Fruit fly (Drosophila melanogaster) whole organism, embryonic: ENCODE data around the gene CG42819.

Source experiments
- Atf3 ChIP-seq: fragments of 200-800 bp; sonication (Bioruptor generic); optimal IDR thresholded peaks from 3 replicates; lab custom pipeline; 2016; ENCODE audit warnings: missing biosample characterization, missing genetic modification characterization
- B-H2 ChIP-seq: fragments of 200-800 bp; sonication (Bioruptor generic); optimal IDR thresholded peaks from 2 replicates; lab custom pipeline; 2018; ENCODE audit warnings: missing biosample characterization, mild to moderate bottlenecking, missing genetic modification characterization
- CG10366 ChIP-seq: fragments of 200-800 bp; sonication (Bioruptor generic); IDR thresholded peaks from 2 replicates; pipeline ENCODE4 v1.3.6; 2022; ENCODE audit warnings: missing biosample characterization, missing genetic modification characterization
- CG10462 ChIP-seq: fragments of 200-800 bp; sonication (Bioruptor generic); optimal IDR thresholded peaks from 2 replicates; lab custom pipeline; 2016; ENCODE audit warnings: missing biosample characterization, missing genetic modification characterization
- CG10979 ChIP-seq: fragments of 200-800 bp; sonication (Bioruptor generic); optimal IDR thresholded peaks from 2 replicates; lab custom pipeline; 2018; ENCODE audit warnings: missing biosample characterization, mild to moderate bottlenecking, missing genetic modification characterization, moderate library complexity
- CG1233 ChIP-seq: fragments of 200-800 bp; sonication (Bioruptor generic); optimal IDR thresholded peaks from 4 replicates; lab custom pipeline; 2018; ENCODE audit warnings: missing biosample characterization, mild to moderate bottlenecking, missing genetic modification characterization
- CG12942 ChIP-seq: fragments of 200-800 bp; sonication (Bioruptor generic); optimal IDR thresholded peaks from 3 replicates; lab custom pipeline; 2016; ENCODE audit warnings: missing biosample characterization, missing genetic modification characterization
- CG13624 ChIP-seq: fragments of 200-800 bp; sonication (Bioruptor generic); optimal IDR thresholded peaks from 2 replicates; lab custom pipeline; 2016; ENCODE audit warnings: missing biosample characterization, missing genetic modification characterization
- CG14050 ChIP-seq: fragments of 200-800 bp; sonication (Bioruptor generic); IDR thresholded peaks from 3 replicates; pipeline ENCODE4 v1.3.6; 2022; ENCODE audit warnings: missing biosample characterization, missing genetic modification characterization
- CG15011 ChIP-seq: fragments of 200-800 bp; sonication (Bioruptor generic); optimal IDR thresholded peaks from 3 replicates; lab custom pipeline; 2018; ENCODE audit warnings: missing biosample characterization, mild to moderate bottlenecking, missing genetic modification characterization
- CG15696 ChIP-seq: fragments of 200-800 bp; sonication (Bioruptor generic); optimal IDR thresholded peaks from 2 replicates; lab custom pipeline; 2019; ENCODE audit warnings: missing biosample characterization, mild to moderate bottlenecking, missing genetic modification characterization, moderate library complexity
- CG17361 ChIP-seq: fragments of 200-800 bp; sonication (Bioruptor generic); IDR thresholded peaks from 3 replicates; pipeline ENCODE4 v1.3.6; 2022; ENCODE audit warnings: missing biosample characterization, missing genetic modification characterization
- CG17612 ChIP-seq: fragments of 200-800 bp; sonication (Bioruptor generic); IDR thresholded peaks from 2 replicates; pipeline ENCODE4 v1.3.6; 2022; ENCODE audit warnings: missing biosample characterization, missing genetic modification characterization
- CG2116 ChIP-seq: fragments of 200-800 bp; sonication (Bioruptor generic); optimal IDR thresholded peaks from 3 replicates; lab custom pipeline; 2018; ENCODE audit warnings: missing biosample characterization, mild to moderate bottlenecking, missing genetic modification characterization
- CG33557 ChIP-seq: fragments of 200-800 bp; sonication (Bioruptor generic); optimal IDR thresholded peaks from 2 replicates; lab custom pipeline; 2019; ENCODE audit warnings: missing biosample characterization, mild to moderate bottlenecking, missing genetic modification characterization, moderate library complexity
- CG34376 ChIP-seq: fragments of 200-800 bp; sonication (Bioruptor generic); optimal IDR thresholded peaks from 2 replicates; lab custom pipeline; 2018; ENCODE audit warnings: missing biosample characterization, mild to moderate bottlenecking, missing genetic modification characterization
- CG6813 ChIP-seq: fragments of 200-800 bp; sonication (Bioruptor generic); optimal IDR thresholded peaks from 2 replicates; lab custom pipeline; 2017; ENCODE audit warnings: missing biosample characterization, missing genetic modification characterization, mild to moderate bottlenecking, moderate library complexity, missing genetic modification reagents
- CG8388 ChIP-seq: fragments of 200-800 bp; sonication (Bioruptor generic); optimal IDR thresholded peaks from 2 replicates; lab custom pipeline; 2019; ENCODE audit warnings: missing biosample characterization, mild to moderate bottlenecking, missing genetic modification characterization, moderate library complexity
- CrebB ChIP-seq: fragments of 200-800 bp; sonication (Bioruptor generic); optimal IDR thresholded peaks from 3 replicates; lab custom pipeline; 2018; ENCODE audit warnings: missing biosample characterization, mild to moderate bottlenecking, missing genetic modification characterization
- Dref ChIP-seq: fragments of 200-800 bp; sonication (Bioruptor generic); IDR thresholded peaks from 2 replicates; pipeline ENCODE4 v1.3.6; 2022; ENCODE audit warnings: missing biosample characterization, missing genetic modification characterization
- E2f1 ChIP-seq: fragments of 200-800 bp; sonication (Bioruptor generic); IDR thresholded peaks from 2 replicates; pipeline ENCODE4 v1.3.6; 2022; ENCODE audit warnings: missing biosample characterization, missing genetic modification characterization
- Kr ChIP-seq: fragments of 200-800 bp; sonication (Bioruptor generic); optimal IDR thresholded peaks from 2 replicates; lab custom pipeline; 2017; ENCODE audit warnings: missing biosample characterization, mild to moderate bottlenecking, missing genetic modification characterization
- NC2β ChIP-seq: fragments of 200-800 bp; sonication (Bioruptor generic); optimal IDR thresholded peaks from 2 replicates; lab custom pipeline; 2016; ENCODE audit warnings: missing biosample characterization, missing genetic modification characterization
- Oli ChIP-seq: fragments of 200-800 bp; sonication (Bioruptor generic); optimal IDR thresholded peaks from 2 replicates; lab custom pipeline; 2018; ENCODE audit warnings: missing biosample characterization, mild to moderate bottlenecking, missing genetic modification characterization, moderate library complexity
- Scr ChIP-seq: fragments of 200-800 bp; sonication (Bioruptor generic); IDR thresholded peaks from 2 replicates; pipeline ENCODE4 v1.3.6; 2022; ENCODE audit warnings: missing biosample characterization, missing genetic modification characterization; ENCODE audit not compliant: partially characterized antibody
- Sox102F ChIP-seq: fragments of 200-800 bp; sonication (Bioruptor generic); optimal IDR thresholded peaks from 2 replicates; lab custom pipeline; 2018; ENCODE audit warnings: missing biosample characterization, mild to moderate bottlenecking, missing genetic modification characterization, moderate library complexity
- Xrp1 ChIP-seq: fragments of 200-800 bp; sonication (Bioruptor generic); IDR thresholded peaks from 2 replicates; pipeline ENCODE4 v1.3.6; 2022; ENCODE audit warnings: missing biosample characterization, missing genetic modification characterization
- ato ChIP-seq: fragments of 200-800 bp; sonication (Bioruptor generic); IDR thresholded peaks from 2 replicates; pipeline ENCODE4 v1.3.6; 2022; ENCODE audit warnings: missing biosample characterization, missing genetic modification characterization; ENCODE audit not compliant: partially characterized antibody
- az2 ChIP-seq: fragments of 200-800 bp; sonication (Bioruptor generic); optimal IDR thresholded peaks from 3 replicates; lab custom pipeline; 2016; ENCODE audit warnings: missing biosample characterization, missing genetic modification characterization
- chif ChIP-seq, 2 experiments: fragments of 200-800 bp; sonication (Bioruptor generic); optimal IDR thresholded peaks; 3 replicates each; lab custom pipeline; 2016; ENCODE audit warnings: missing biosample characterization in 2 of 2, missing genetic modification characterization in 2 of 2
- corto ChIP-seq: fragments of 200-800 bp; sonication (Bioruptor generic); optimal IDR thresholded peaks from 2 replicates; lab custom pipeline; 2016; ENCODE audit warnings: missing biosample characterization, mild to moderate bottlenecking, missing genetic modification characterization, moderate library complexity
- croc ChIP-seq: fragments of 200-800 bp; sonication (Bioruptor generic); conservative IDR thresholded peaks from 3 replicates; pipeline ENCODE4 v1.3.6; 2022; ENCODE audit warnings: missing biosample characterization, missing genetic modification characterization
- ems ChIP-seq: fragments of 200-800 bp; sonication (Bioruptor generic); optimal IDR thresholded peaks from 3 replicates; lab custom pipeline; 2016; ENCODE audit warnings: missing biosample characterization, missing genetic modification characterization
- esg ChIP-seq: fragments of 200-800 bp; sonication (Bioruptor generic); conservative IDR thresholded peaks from 2 replicates; pipeline ENCODE4 v1.3.6; 2022; ENCODE audit warnings: missing biosample characterization, missing genetic modification characterization
- gcm2 ChIP-seq: fragments of 200-800 bp; sonication (Bioruptor generic); optimal IDR thresholded peaks from 2 replicates; lab custom pipeline; 2016; ENCODE audit warnings: missing biosample characterization, missing genetic modification characterization
- gsb-n ChIP-seq: fragments of 200-800 bp; sonication (Bioruptor generic); optimal IDR thresholded peaks from 3 replicates; lab custom pipeline; 2018; ENCODE audit warnings: missing biosample characterization, mild to moderate bottlenecking, missing genetic modification characterization
- her ChIP-seq: fragments of 200-800 bp; sonication (Bioruptor generic); optimal IDR thresholded peaks from 2 replicates; lab custom pipeline; 2016; ENCODE audit warnings: missing biosample characterization, missing genetic modification characterization
- nerfin-2 ChIP-seq: fragments of 200-800 bp; sonication (Bioruptor generic); IDR thresholded peaks from 2 replicates; pipeline ENCODE4 v1.3.6; 2022; ENCODE audit warnings: missing biosample characterization, missing genetic modification characterization; ENCODE audit not compliant: partially characterized antibody
- nom ChIP-seq: fragments of 200-800 bp; sonication (Bioruptor generic); optimal IDR thresholded peaks from 2 replicates; lab custom pipeline; 2017; ENCODE audit warnings: missing biosample characterization, missing genetic modification characterization, mild to moderate bottlenecking, moderate library complexity, missing genetic modification reagents
- org-1 ChIP-seq: fragments of 200-800 bp; sonication (Bioruptor generic); optimal IDR thresholded peaks from 2 replicates; lab custom pipeline; 2017; ENCODE audit warnings: missing biosample characterization, missing genetic modification characterization
- pfk ChIP-seq: fragments of 200-800 bp; sonication (Bioruptor generic); optimal IDR thresholded peaks from 2 replicates; lab custom pipeline; 2018; ENCODE audit warnings: missing biosample characterization, mild to moderate bottlenecking, missing genetic modification characterization, moderate library complexity
- pho ChIP-seq: fragments of 200-800 bp; sonication (Bioruptor generic); optimal IDR thresholded peaks from 2 replicates; lab custom pipeline; 2016; ENCODE audit warnings: missing biosample characterization, missing genetic modification characterization
- pita ChIP-seq: fragments of 200-800 bp; sonication (Bioruptor generic); optimal IDR thresholded peaks from 2 replicates; lab custom pipeline; 2017; ENCODE audit warnings: missing biosample characterization, mild to moderate bottlenecking, missing genetic modification characterization
- salm ChIP-seq: fragments of 200-800 bp; sonication (Bioruptor generic); optimal IDR thresholded peaks from 2 replicates; lab custom pipeline; 2018; ENCODE audit warnings: missing biosample characterization, mild to moderate bottlenecking, missing genetic modification characterization
- sc ChIP-seq, 3 experiments: fragments of >200 bp in 2 of 3; fragments of 200-800 bp in 1 of 3; sonication (Bioruptor generic) in 1 of 3; optimal IDR thresholded peaks; 2 replicates in 2 of 3; 3 replicates in 1 of 3; lab custom pipeline; 2017; ENCODE audit warnings: mild to moderate bottlenecking in 1 of 3, missing biosample characterization in 1 of 3, missing genetic modification characterization in 1 of 3, missing genetic modification reagents in 1 of 3
- slou ChIP-seq: fragments of 200-800 bp; sonication (Bioruptor generic); optimal IDR thresholded peaks from 3 replicates; lab custom pipeline; 2016; ENCODE audit warnings: missing biosample characterization, missing genetic modification characterization
- sr ChIP-seq: fragments of 200-800 bp; sonication (Bioruptor generic); IDR thresholded peaks from 3 replicates; pipeline ENCODE4 v1.3.6; 2022; ENCODE audit warnings: missing biosample characterization, missing genetic modification characterization
- ssp ChIP-seq: fragments of 200-800 bp; sonication (Bioruptor generic); IDR thresholded peaks from 2 replicates; pipeline ENCODE4 v1.3.6; 2022; ENCODE audit warnings: missing biosample characterization, missing genetic modification characterization
- tio ChIP-seq: fragments of 200-800 bp; sonication (Bioruptor generic); optimal IDR thresholded peaks from 2 replicates; lab custom pipeline; 2017; ENCODE audit warnings: missing biosample characterization, missing genetic modification characterization, inconsistent platforms
- tx ChIP-seq: fragments of 200-800 bp; sonication (Bioruptor generic); optimal IDR thresholded peaks from 2 replicates; lab custom pipeline; 2016; ENCODE audit warnings: missing biosample characterization, missing genetic modification characterization

Gene CG42819

dm6 chr2L:8382646-8383045 is 6.5 kb downstream of the CG42819 start, which contains the start of the genes CG13392 and Rcd4 (continued):
- TF ChIP-seq CG33557 = peak; percentile 5
- peak; percentile 53 for TF ChIP-seq az2 (GFP tag; lab: Kevin White, UChicago)
- TF ChIP-seq gcm2 (GFP tag; lab: Kevin White, UChicago) = peak; percentile 5
- TF ChIP-seq Kr (GFP tag; lab: Kevin White, UChicago) = no peak
- peak; percentile 39 for TF ChIP-seq CG10979 (tag; lab: Kevin White, UChicago)
- peak; percentile 47 to 65 for TF ChIP-seq chif (GFP tag; optimal IDR thresholded peaks at IDR 0.05; lab: Kevin White, UChicago)
- no peak for TF ChIP-seq sr (GFP tag; lab: Robert Waterston, UW)
- TF ChIP-seq pho (GFP tag; lab: Kevin White, UChicago) = peak; percentile 79
- peak; percentile 67 for TF ChIP-seq ems (GFP tag; lab: Kevin White, UChicago)
- TF ChIP-seq CG13624 (GFP tag; lab: Kevin White, UChicago) = peak; percentile 85
- TF ChIP-seq Scr (GFP tag; lab: Robert Waterston, UW) = peak; percentile 64
- TF ChIP-seq nerfin-2 = peak; percentile 58; the same call in 1 of the 2 replicates
- peak; percentile 28; the same call in 1 of the 3 replicates for TF ChIP-seq CG17361 (GFP tag; lab: Robert Waterston, UW)
- peak; percentile 61; the same call in 1 of the 2 replicates for TF ChIP-seq ato (GFP tag; lab: Robert Waterston, UW)
- TF ChIP-seq CG15696 (tag; lab: Kevin White, UChicago) = no peak
- TF ChIP-seq gsb-n (tag; lab: Kevin White, UChicago) = peak; percentile 21
- TF ChIP-seq Oli (tag; lab: Kevin White, UChicago) = no peak
- TF ChIP-seq CG17612 (GFP tag; lab: Robert Waterston, UW) = no peak
- TF ChIP-seq CG15011 (GFP tag; lab: Kevin White, UChicago) = no peak
- no peak for TF ChIP-seq sc (optimal IDR thresholded peaks at IDR 0.05; lab: Kevin White, UChicago)
- TF ChIP-seq sc (GFP tag; optimal IDR thresholded peaks at IDR 0.05; lab: Kevin White, UChicago) = no peak
- peak; percentile 59 for TF ChIP-seq Atf3 (GFP tag; lab: Kevin White, UChicago)
- TF ChIP-seq CG14050 (GFP tag; lab: Robert Waterston, UW) = peak; percentile 14; the same call in 1 of the 3 replicates
- TF ChIP-seq Xrp1 (GFP tag; lab: Robert Waterston, UW) = peak; percentile 71
- peak; percentile 76 for TF ChIP-seq B-H2 (GFP tag; lab: Kevin White, UChicago)
- TF ChIP-seq CG6813 (GFP tag; lab: Kevin White, UChicago) = peak; percentile 45
- TF ChIP-seq CG10366 = peak; percentile 38; the same call in 1 of the 2 replicates
- peak; percentile 10 for TF ChIP-seq slou (GFP tag; lab: Kevin White, UChicago)
- TF ChIP-seq tx (GFP tag; lab: Kevin White, UChicago) = peak; percentile 67
- TF ChIP-seq E2f1 (GFP tag; lab: Robert Waterston, UW) = peak; percentile 33; the same call in 1 of the 2 replicates
- peak; percentile 32; the same call in 1 of the 2 replicates for TF ChIP-seq ssp
- TF ChIP-seq CG10462 (GFP tag; lab: Kevin White, UChicago) = no peak
- TF ChIP-seq croc (GFP tag; lab: Robert Waterston, UW) = no peak
- no peak for TF ChIP-seq salm
- peak; percentile 20 for TF ChIP-seq org-1 (GFP tag; lab: Kevin White, UChicago)
- TF ChIP-seq nom (GFP tag; lab: Kevin White, UChicago) = peak; percentile 52
- TF ChIP-seq her (GFP tag; lab: Kevin White, UChicago) = peak; percentile 81
- peak; percentile 63 for TF ChIP-seq CG8388 (GFP tag; lab: Kevin White, UChicago)
- peak; percentile 97 for TF ChIP-seq CG2116 (GFP tag; lab: Kevin White, UChicago)
- TF ChIP-seq esg (GFP tag; lab: Robert Waterston, UW) = 0 out of 2 replicates have a peak, but pooled peaks have one; percentile 6
- no peak for TF ChIP-seq pita (GFP tag; lab: Kevin White, UChicago)
- TF ChIP-seq CrebB (tag; lab: Kevin White, UChicago) = peak; percentile 50
- peak; percentile 66 for TF ChIP-seq CG34376 (GFP tag; lab: Kevin White, UChicago)
- TF ChIP-seq CG12942 = peak; percentile 71
- TF ChIP-seq pfk (GFP tag; lab: Kevin White, UChicago) = no peak
- peak; percentile 57 for TF ChIP-seq Dref (GFP tag; lab: Robert Waterston, UW)
- TF ChIP-seq Sox102F (GFP tag; lab: Kevin White, UChicago) = peak; percentile 16
- no peak for TF ChIP-seq tio
- peak; percentile 64 for TF ChIP-seq NC2β (GFP tag; lab: Kevin White, UChicago)
- peak; percentile 19 for TF ChIP-seq CG1233 (GFP tag; lab: Kevin White, UChicago)
- peak; percentile 38 for TF ChIP-seq corto (GFP tag; lab: Kevin White, UChicago)
